Worm (Caenorhabditis elegans) whole organism, young adult: ENCODE measurements around the gene C49G7.7.

Source experiments
- B0019.2 ChIP-seq: fragments of 200-800 bp; sonication (Bioruptor generic); conservative IDR thresholded peaks from 2 replicates; pipeline ENCODE4 v1.3.6; 2022; ENCODE audit warnings: missing genetic modification reagents, missing genetic modification characterization, missing compliant biosample characterization
- C06A6.2 ChIP-seq: fragments of 200-800 bp; sonication (Bioruptor generic); conservative IDR thresholded peaks from 2 replicates; pipeline ENCODE4 v1.3.6; 2022; ENCODE audit warnings: missing genetic modification characterization, missing compliant biosample characterization
- D2030.7 ChIP-seq: fragments of 200-800 bp; sonication (Bioruptor generic); IDR thresholded peaks from 2 replicates; pipeline ENCODE4 v1.3.6; 2022; ENCODE audit warnings: missing genetic modification reagents, missing genetic modification characterization, missing compliant biosample characterization
- F22D6.2 ChIP-seq: sonication (generic microtip); optimal IDR thresholded peaks from 2 replicates; lab custom pipeline; 2016; ENCODE audit warnings: mild to moderate bottlenecking, missing genetic modification characterization, missing compliant biosample characterization
- F33H1.4 ChIP-seq: fragments of 200-800 bp; sonication (Bioruptor generic); IDR thresholded peaks from 2 replicates; pipeline ENCODE4 v1.3.6; 2022; ENCODE audit warnings: missing genetic modification reagents, missing genetic modification characterization, missing compliant biosample characterization
- F49E8.2 ChIP-seq: sonication (generic microtip); optimal IDR thresholded peaks from 3 replicates; lab custom pipeline; 2017; ENCODE audit warnings: missing genetic modification characterization, mild to moderate bottlenecking, missing compliant biosample characterization, antibody characterized with exemption, moderate library complexity; ENCODE audit not compliant: insufficient read depth
- K11D2.4 ChIP-seq: fragments of 200-800 bp; sonication (Bioruptor generic); IDR thresholded peaks from 2 replicates; pipeline ENCODE4 v1.3.6; 2022; ENCODE audit warnings: missing genetic modification reagents, missing genetic modification characterization, missing compliant biosample characterization
- T07F8.4 ChIP-seq: sonication (generic microtip); optimal IDR thresholded peaks from 2 replicates; lab custom pipeline; 2016; ENCODE audit warnings: mild to moderate bottlenecking, missing genetic modification characterization, moderate library complexity, missing compliant biosample characterization
- Y67H2A.10 ChIP-seq: fragments of 200-800 bp; sonication (Bioruptor generic); conservative IDR thresholded peaks from 2 replicates; pipeline ENCODE4 v1.3.6; 2022; ENCODE audit warnings: missing genetic modification reagents, missing genetic modification characterization, missing compliant biosample characterization
- Y79H2A.3 ChIP-seq: fragments of 200-800 bp; sonication (Bioruptor generic); conservative IDR thresholded peaks from 2 replicates; pipeline ENCODE4 v1.3.6; 2022; ENCODE audit warnings: missing genetic modification reagents, missing genetic modification characterization, missing compliant biosample characterization
- attf-5 ChIP-seq: fragments of 200-800 bp; sonication (Bioruptor generic); optimal IDR thresholded peaks from 2 replicates; lab custom pipeline; 2018; ENCODE audit warnings: mild to moderate bottlenecking, missing genetic modification characterization, missing compliant biosample characterization
- ceh-100 ChIP-seq: fragments of 200-800 bp; sonication (Bioruptor generic); IDR thresholded peaks from 2 replicates; pipeline ENCODE4 v1.3.6; 2022; ENCODE audit warnings: missing genetic modification reagents, missing genetic modification characterization, missing compliant biosample characterization
- ceh-91 ChIP-seq: fragments of 200-800 bp; sonication (Bioruptor generic); IDR thresholded peaks from 2 replicates; pipeline ENCODE4 v1.3.6; 2022; ENCODE audit warnings: missing genetic modification reagents, missing genetic modification characterization, missing compliant biosample characterization
- egl-18 ChIP-seq: fragments of 200-800 bp; sonication (Bioruptor generic); IDR thresholded peaks from 2 replicates; pipeline ENCODE4 v1.3.6; 2022; ENCODE audit warnings: missing genetic modification reagents, missing genetic modification characterization, missing compliant biosample characterization
- egrh-3 ChIP-seq: fragments of 200-800 bp; sonication (Bioruptor generic); IDR thresholded peaks from 2 replicates; pipeline ENCODE4 v1.3.6; 2022; ENCODE audit warnings: missing genetic modification reagents, missing genetic modification characterization, missing compliant biosample characterization
- ekl-4 ChIP-seq: fragments of 200-800 bp; sonication (Bioruptor generic); IDR thresholded peaks from 2 replicates; pipeline ENCODE4 v1.3.6; 2022; ENCODE audit warnings: missing genetic modification reagents, missing genetic modification characterization, missing compliant biosample characterization
- gei-17 ChIP-seq: fragments of 200-800 bp; sonication (Bioruptor generic); optimal IDR thresholded peaks from 2 replicates; lab custom pipeline; 2018; ENCODE audit warnings: mild to moderate bottlenecking, missing genetic modification characterization, missing compliant biosample characterization
- hlh-12 ChIP-seq: sonication (generic microtip); optimal IDR thresholded peaks from 2 replicates; lab custom pipeline; 2016; ENCODE audit warnings: missing genetic modification characterization, missing compliant biosample characterization
- hmg-1.2 ChIP-seq: fragments of 200-800 bp; sonication (Bioruptor generic); IDR thresholded peaks from 2 replicates; pipeline ENCODE4 v1.3.6; 2022; ENCODE audit warnings: missing genetic modification reagents, missing genetic modification characterization, missing compliant biosample characterization
- hmg-20 ChIP-seq: fragments of 200-800 bp; sonication (Bioruptor generic); IDR thresholded peaks from 2 replicates; pipeline ENCODE4 v1.3.6; 2022; ENCODE audit warnings: missing genetic modification reagents, missing genetic modification characterization, missing compliant biosample characterization
- hsf-1 ChIP-seq: fragments of 200-800 bp; sonication (Bioruptor generic); IDR thresholded peaks from 2 replicates; pipeline ENCODE4 v1.3.6; 2022; ENCODE audit warnings: missing genetic modification reagents, missing genetic modification characterization, missing compliant biosample characterization
- lin-40 ChIP-seq: sonication (generic microtip); optimal IDR thresholded peaks from 2 replicates; lab custom pipeline; 2016; ENCODE audit warnings: missing genetic modification characterization, mild to moderate bottlenecking, missing compliant biosample characterization, missing genotype, missing genetic modification reagents
- lin-54 ChIP-seq: fragments of 200-800 bp; sonication (Bioruptor generic); optimal IDR thresholded peaks from 2 replicates; lab custom pipeline; 2018; ENCODE audit warnings: mild to moderate bottlenecking, missing genetic modification characterization, missing compliant biosample characterization
- lir-1 ChIP-seq: fragments of 200-800 bp; sonication (Bioruptor generic); conservative IDR thresholded peaks from 2 replicates; pipeline ENCODE4 v1.3.6; 2022; ENCODE audit warnings: missing genetic modification reagents, missing genetic modification characterization, missing compliant biosample characterization
- lsl-1 ChIP-seq: fragments of 200-800 bp; sonication (Bioruptor generic); optimal IDR thresholded peaks from 2 replicates; lab custom pipeline; 2018; ENCODE audit warnings: mild to moderate bottlenecking, missing genetic modification characterization, moderate library complexity, missing compliant biosample characterization
- madf-6 ChIP-seq: fragments of 200-800 bp; sonication (Bioruptor generic); IDR thresholded peaks from 2 replicates; pipeline ENCODE4 v1.3.6; 2022; ENCODE audit warnings: missing genetic modification reagents, missing genetic modification characterization, missing compliant biosample characterization
- madf-8 ChIP-seq: fragments of 200-800 bp; sonication (Bioruptor generic); conservative IDR thresholded peaks from 2 replicates; pipeline ENCODE4 v1.3.6; 2022; ENCODE audit warnings: missing genetic modification reagents, missing genetic modification characterization, missing compliant biosample characterization
- mcd-1 ChIP-seq: fragments of 200-800 bp; sonication (Bioruptor generic); IDR thresholded peaks from 2 replicates; pipeline ENCODE4 v1.3.6; 2022; ENCODE audit warnings: missing genetic modification reagents, missing genetic modification characterization, missing compliant biosample characterization
- mes-4 ChIP-seq: sonication (generic microtip); optimal IDR thresholded peaks from 2 replicates; lab custom pipeline; 2016; ENCODE audit warnings: missing genotype, missing genetic modification characterization, missing compliant biosample characterization
- mxl-1 ChIP-seq: sonication (generic microtip); optimal IDR thresholded peaks from 2 replicates; lab custom pipeline; 2016; ENCODE audit warnings: missing genetic modification characterization, missing compliant biosample characterization
- nfyb-1 ChIP-seq: fragments of 200-800 bp; sonication (Bioruptor generic); IDR thresholded peaks from 2 replicates; pipeline ENCODE4 v1.3.6; 2022; ENCODE audit warnings: missing genetic modification reagents, missing genetic modification characterization, missing compliant biosample characterization
- rcor-1 ChIP-seq: fragments of 200-800 bp; sonication (Bioruptor generic); IDR thresholded peaks from 2 replicates; pipeline ENCODE4 v1.3.6; 2022; ENCODE audit warnings: missing genetic modification reagents, missing genetic modification characterization, missing compliant biosample characterization
- repo-1 ChIP-seq: sonication (generic microtip); optimal IDR thresholded peaks from 2 replicates; lab custom pipeline; 2017; ENCODE audit warnings: mild to moderate bottlenecking, missing genetic modification characterization, missing compliant biosample characterization
- unc-62 ChIP-seq: fragments of 150-350 bp; optimal IDR thresholded peaks from 2 replicates; lab custom pipeline; 2014; ENCODE audit warnings: missing biosample characterization, missing genetic modification reagents, missing genetic modification characterization
- ztf-22 ChIP-seq: fragments of 200-800 bp; sonication (Bioruptor generic); optimal IDR thresholded peaks from 2 replicates; lab custom pipeline; 2018; ENCODE audit warnings: mild to moderate bottlenecking, missing genetic modification characterization, moderate library complexity, missing compliant biosample characterization
- ztf-3 ChIP-seq: fragments of 200-800 bp; sonication (Bioruptor generic); optimal IDR thresholded peaks from 2 replicates; lab custom pipeline; 2018; ENCODE audit warnings: mild to moderate bottlenecking, missing genetic modification characterization, missing compliant biosample characterization
- ztf-6 ChIP-seq: fragments of 200-800 bp; sonication (Bioruptor generic); IDR thresholded peaks from 2 replicates; pipeline ENCODE4 v1.3.6; 2022; ENCODE audit warnings: missing genetic modification reagents, missing genetic modification characterization, missing compliant biosample characterization

Gene C49G7.7

DNA sequence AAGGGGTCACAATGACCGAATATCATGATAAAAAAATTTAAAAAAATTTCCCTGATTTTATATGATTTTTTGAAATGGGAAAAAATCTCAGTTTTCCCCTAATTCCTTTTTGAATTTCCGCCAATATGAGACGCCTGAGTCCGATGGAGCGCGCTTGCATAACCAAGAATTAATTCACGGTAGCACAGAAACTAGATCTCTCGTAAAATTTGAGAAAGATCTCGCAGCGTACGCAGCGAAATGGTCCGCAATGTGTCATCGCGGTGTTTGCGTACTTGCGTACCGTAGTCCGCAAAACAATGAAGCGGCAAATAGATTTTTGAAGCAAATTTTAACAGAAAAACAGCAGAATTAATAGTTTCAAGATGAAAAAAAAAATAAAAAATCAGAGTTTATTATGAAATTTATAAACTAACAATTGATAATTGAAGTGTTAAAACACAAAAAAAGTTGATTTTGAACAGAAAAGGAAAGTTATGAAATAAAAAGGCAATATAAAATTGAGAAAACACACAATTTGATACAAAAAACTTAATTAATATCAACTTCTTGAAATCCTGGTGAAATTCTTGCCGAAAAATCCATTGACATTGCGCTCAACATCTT lies 29.4 kb downstream of the C49G7.7 start:
- TF ChIP-seq madf-8 (GFP tag; lab: Robert Waterston, UW) = peak; percentile 33; the same call in 1 of the 2 replicates
- TF ChIP-seq ceh-100 (GFP tag; lab: Robert Waterston, UW) = peak; percentile 77
- TF ChIP-seq hmg-1.2 = peak; percentile 91
- TF ChIP-seq F33H1.4 (GFP tag; lab: Robert Waterston, UW) = peak; percentile 60
- peak; percentile 54 for TF ChIP-seq hsf-1 (GFP tag; lab: Robert Waterston, UW)
- peak; percentile 57 for TF ChIP-seq lin-54 (GFP tag; lab: Kevin White, UChicago)
- TF ChIP-seq nfyb-1 (GFP tag; lab: Robert Waterston, UW) = peak; percentile 83
- TF ChIP-seq lir-1 (GFP tag; lab: Robert Waterston, UW) = peak; percentile 35; the same call in 1 of the 2 replicates
- TF ChIP-seq B0019.2 (GFP tag; lab: Robert Waterston, UW) = 0 out of 2 replicates have a peak, but pooled peaks have one; percentile 19
- peak; percentile 6 for TF ChIP-seq attf-5 (GFP tag; lab: Kevin White, UChicago)
- TF ChIP-seq Y67H2A.10 = 0 out of 2 replicates have a peak, but pooled peaks have one; percentile 30
- TF ChIP-seq D2030.7 (GFP tag; lab: Robert Waterston, UW) = peak; percentile 72; the same call in 1 of the 2 replicates
- peak; percentile 66 for TF ChIP-seq madf-6 (GFP tag; lab: Robert Waterston, UW)
- TF ChIP-seq lsl-1 (GFP tag; lab: Kevin White, UChicago) = peak; percentile 36
- TF ChIP-seq ceh-91 (GFP tag; lab: Robert Waterston, UW) = peak; percentile 69
- 0 out of 2 replicates have a peak, but pooled peaks have one; percentile 16 for TF ChIP-seq hmg-20 (GFP tag; lab: Robert Waterston, UW)
- TF ChIP-seq rcor-1 = peak; percentile 63; the same call in 1 of the 2 replicates
- TF ChIP-seq ekl-4 = peak; percentile 66; the same call in 1 of the 2 replicates
- TF ChIP-seq C06A6.2 = peak; percentile 67
- peak; percentile 98 for TF ChIP-seq mcd-1 (GFP tag; lab: Robert Waterston, UW)
- TF ChIP-seq egl-18 (GFP tag; lab: Robert Waterston, UW) = 0 out of 2 replicates have a peak, but pooled peaks have one; percentile 59

DNA sequence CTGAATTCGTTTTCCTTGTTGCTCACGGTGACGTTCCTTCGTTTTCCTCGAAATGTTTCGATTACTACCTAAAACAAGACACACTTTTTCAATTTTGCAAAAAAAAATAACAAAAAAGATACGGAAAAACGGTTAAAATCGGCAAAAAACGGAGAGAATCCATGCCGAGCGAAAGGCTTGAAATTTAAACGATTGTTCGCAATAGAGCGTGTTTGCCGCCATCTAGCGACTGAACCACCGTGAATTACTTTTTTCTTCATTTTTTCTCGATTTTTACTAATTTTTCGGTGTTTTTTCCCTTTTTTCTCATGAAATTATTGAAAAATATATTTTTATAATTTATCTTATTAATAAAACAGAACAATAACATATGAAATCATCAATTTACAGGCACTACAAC lies 31.9 kb downstream of the C49G7.7 start:
- TF ChIP-seq mcd-1 (GFP tag; lab: Robert Waterston, UW) (peak; percentile 59), hmg-1.2 (peak; percentile 36; the same call in 1 of the 2 replicates)

DNA sequence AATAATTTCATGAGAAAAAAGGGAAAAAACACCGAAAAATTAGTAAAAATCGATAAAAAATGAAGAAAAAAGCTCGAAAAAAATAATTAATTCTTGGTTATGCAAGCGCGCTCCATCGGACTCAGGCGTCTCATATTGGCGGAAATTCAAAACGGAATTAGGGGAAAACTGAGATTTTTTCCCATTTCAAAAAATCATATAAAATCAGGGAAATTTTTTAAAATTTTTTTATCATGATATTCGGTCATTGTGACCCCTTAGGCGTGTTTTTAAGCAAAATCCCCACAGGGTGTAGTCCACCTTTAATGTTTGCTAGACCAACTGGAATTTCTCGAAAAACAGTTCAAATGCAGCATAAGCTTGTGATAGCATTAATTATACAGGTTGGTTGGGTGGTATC lies 33.6 kb downstream of the C49G7.7 start:
- TF ChIP-seq mcd-1 (GFP tag; lab: Robert Waterston, UW) = peak; percentile 82

- TF ChIP-seq ekl-4 = no peak
- TF ChIP-seq, all 124 proteins: peak for 0
Observed at ce11 chrV:4073455-4073854, 39.2 kb downstream of the C49G7.7 start, which contains the start of gene otpl-2. TSS of gene otpl-2 (plus strand) at chrV:4073755.

ce11 chrV:4080546-4080945 lies 46.3 kb downstream of the C49G7.7 start:
- TF ChIP-seq repo-1 (tag; lab: Kevin White, UChicago) (no peak), ztf-3 (no peak), K11D2.4 (GFP tag; lab: Robert Waterston, UW) (no peak), hlh-12 (tag; lab: Kevin White, UChicago) (no peak), egrh-3 (GFP tag; lab: Robert Waterston, UW) (no peak), unc-62 (GFP tag; lab: Kevin White, UChicago) (no peak), F22D6.2 (tag; lab: Kevin White, UChicago) (no peak), hmg-1.2 (no peak), T07F8.4 (tag; lab: Kevin White, UChicago) (no peak), mcd-1 (GFP tag; lab: Robert Waterston, UW) (no peak), mes-4 (tag; lab: Kevin White, UChicago) (no peak), mxl-1 (no peak), Y79H2A.3 (GFP tag; lab: Robert Waterston, UW) (no peak), Y67H2A.10 (no peak), lin-40 (no peak), F49E8.2 (no peak), ztf-22 (GFP tag; lab: Kevin White, UChicago) (no peak), ztf-6 (GFP tag; lab: Robert Waterston, UW) (no peak), gei-17 (GFP tag; lab: Kevin White, UChicago) (no peak)
